Fruit fly (Drosophila melanogaster): ENCODE data around the gene Gr28b.

Gr28b gene

dm6 chr2L:7495987-7496503 lies 34.0 kb upstream of the Gr28b start, which contains the start of gene Ziz (continued):
- TF ChIP-seq nom (GFP tag; optimal IDR thresholded peaks at IDR 0.05) (peak; percentile 39), fru (optimal IDR thresholded peaks at IDR 0.05) (no peak), kni (GFP tag; optimal IDR thresholded peaks at IDR 0.05) (no peak), CG6683 (GFP tag; optimal IDR thresholded peaks at IDR 0.05) (peak; percentile 21), bigmax (GFP tag; optimal IDR thresholded peaks at IDR 0.05) (peak; percentile 49), CG18619 (GFP tag; optimal IDR thresholded peaks at IDR 0.05) (no peak), Ada2b (GFP tag; IDR thresholded peaks at IDR 0.05) (no peak), Max (GFP tag; optimal IDR thresholded peaks at IDR 0.05) (no peak), shn (GFP tag; optimal IDR thresholded peaks at IDR 0.05) (no peak), chm (GFP tag; IDR thresholded peaks at IDR 0.05) (peak; percentile 83), Hand (GFP tag; optimal IDR thresholded peaks at IDR 0.05) (peak; percentile 59), Gsc (GFP tag; IDR thresholded peaks at IDR 0.05) (no peak), Poxn (GFP tag; IDR thresholded peaks at IDR 0.05) (no peak), CG12155 (GFP tag; optimal IDR thresholded peaks at IDR 0.05) (peak; percentile 33), ems (GFP tag; optimal IDR thresholded peaks at IDR 0.05) (peak; percentile 58), Hr78 (GFP tag; optimal IDR thresholded peaks at IDR 0.05) (no peak), corto (GFP tag; optimal IDR thresholded peaks at IDR 0.05) (no peak), CG11456 (GFP tag; IDR thresholded peaks at IDR 0.05) (no peak), dmrt99B (tag; optimal IDR thresholded peaks at IDR 0.05) (peak; percentile 2), CG6254 (GFP tag; optimal IDR thresholded peaks at IDR 0.05) (no peak), CG9609 (GFP tag; optimal IDR thresholded peaks at IDR 0.05) (peak; percentile 19), CG1647 (GFP tag; optimal IDR thresholded peaks at IDR 0.05) (no peak), sqz (GFP tag; optimal IDR thresholded peaks at IDR 0.05) (peak; percentile 60), CG14050 (GFP tag; IDR thresholded peaks at IDR 0.05) (no peak), Neu2 (GFP tag; optimal IDR thresholded peaks at IDR 0.05; ENCODE audit: borderline replicate concordance) (no peak), MBD-R2 (GFP tag; IDR thresholded peaks at IDR 0.05) (peak; percentile 23; the same call in 1 of the 2 replicates), Aef1 (GFP tag; IDR thresholded peaks at IDR 0.05) (no peak), CG8388 (GFP tag; optimal IDR thresholded peaks at IDR 0.05) (no peak), CG4854 (GFP tag; optimal IDR thresholded peaks at IDR 0.05) (peak; percentile 3), CG2202 (tag; optimal IDR thresholded peaks at IDR 0.05) (no peak), ewg (GFP tag; optimal IDR thresholded peaks at IDR 0.05) (no peak), GATAe (GFP tag; conservative IDR thresholded peaks at IDR 0.05) (no peak), ttk (GFP tag; IDR thresholded peaks at IDR 0.05) (no peak), pb (GFP tag; optimal IDR thresholded peaks at IDR 0.05) (no peak), al (GFP tag; IDR thresholded peaks at IDR 0.05) (0 out of 2 replicates have a peak, but pooled peaks have one; percentile 24), gsb-n (tag; optimal IDR thresholded peaks at IDR 0.05) (peak; percentile 35), cato (GFP tag; optimal IDR thresholded peaks at IDR 0.05; ENCODE audit: borderline replicate concordance) (no peak), CG18764 (GFP tag; optimal IDR thresholded peaks at IDR 0.05) (no peak), grn (GFP tag; optimal IDR thresholded peaks at IDR 0.05) (peak; percentile 41), btn (GFP tag; optimal IDR thresholded peaks at IDR 0.05) (peak; percentile 14), CG11695 (GFP tag; IDR thresholded peaks at IDR 0.05) (no peak), CG17568 (GFP tag; optimal IDR thresholded peaks at IDR 0.05) (no peak), CG4820 (GFP tag; optimal IDR thresholded peaks at IDR 0.05) (no peak), HLH3B (GFP tag; IDR thresholded peaks at IDR 0.05) (peak; percentile 29; the same call in 1 of the 2 replicates), gcm2 (GFP tag; optimal IDR thresholded peaks at IDR 0.05) (no peak), HLH54F (GFP tag; optimal IDR thresholded peaks at IDR 0.05) (no peak), Side (GFP tag; optimal IDR thresholded peaks at IDR 0.05) (no peak), CG9932 (GFP tag; IDR thresholded peaks at IDR 0.05) (peak; percentile 27; the same call in 1 of the 2 replicates), CG10366 (GFP tag; IDR thresholded peaks at IDR 0.05) (no peak), Jarid2 (GFP tag; optimal IDR thresholded peaks at IDR 0.05) (peak; percentile 97), Hsf (GFP tag; optimal IDR thresholded peaks at IDR 0.05) (peak; percentile 6)
